Fruit fly (Drosophila melanogaster) whole organism, embryonic: ENCODE results near the gene CG3919.

Experiments
- BtbVII ChIP-seq: fragments of 200-800 bp; sonication (Bioruptor generic); optimal IDR thresholded peaks from 3 replicates; lab custom pipeline; 2017; ENCODE audit warnings: missing biosample characterization, mild to moderate bottlenecking, missing genetic modification characterization
- CG10147 ChIP-seq: fragments of 200-800 bp; sonication (Bioruptor generic); optimal IDR thresholded peaks from 2 replicates; lab custom pipeline; 2019; ENCODE audit warnings: missing biosample characterization, mild to moderate bottlenecking, missing genetic modification characterization, moderate library complexity
- CG10209 ChIP-seq: fragments of 200-800 bp; sonication (Bioruptor generic); optimal IDR thresholded peaks from 3 replicates; lab custom pipeline; 2017; ENCODE audit warnings: missing biosample characterization, mild to moderate bottlenecking, missing genetic modification characterization, missing genetic modification reagents
- CG11085 ChIP-seq: fragments of 200-800 bp; sonication (Bioruptor generic); IDR thresholded peaks from 2 replicates; pipeline ENCODE4 v1.3.6; 2022; ENCODE audit warnings: missing biosample characterization, missing genetic modification characterization
- CG12104 ChIP-seq: fragments of 200-800 bp; sonication (Bioruptor generic); optimal IDR thresholded peaks from 3 replicates; lab custom pipeline; 2016; ENCODE audit warnings: missing biosample characterization, missing genetic modification characterization
- CG12659 ChIP-seq: fragments of 200-800 bp; sonication (Bioruptor generic); optimal IDR thresholded peaks from 3 replicates; lab custom pipeline; 2017; ENCODE audit warnings: mild to moderate bottlenecking, missing biosample characterization, missing genetic modification reagents, missing genetic modification characterization
- CG13123 ChIP-seq: fragments of 200-800 bp; sonication (Bioruptor generic); optimal IDR thresholded peaks from 2 replicates; lab custom pipeline; 2016; ENCODE audit warnings: missing biosample characterization, missing genetic modification characterization
- CG14014 ChIP-seq: fragments of 200-800 bp; sonication (Bioruptor generic); IDR thresholded peaks from 2 replicates; pipeline ENCODE4 v1.3.6; 2022; ENCODE audit warnings: missing biosample characterization, missing genetic modification characterization
- CG14441 ChIP-seq: fragments of 200-800 bp; sonication (Bioruptor generic); IDR thresholded peaks from 2 replicates; pipeline ENCODE4 v1.3.6; 2022; ENCODE audit warnings: missing biosample characterization, missing genetic modification characterization
- CG14710 ChIP-seq: fragments of 200-800 bp; sonication (Bioruptor generic); optimal IDR thresholded peaks from 3 replicates; lab custom pipeline; 2019; ENCODE audit warnings: missing biosample characterization, mild to moderate bottlenecking, missing genetic modification characterization, moderate library complexity
- CG16815 ChIP-seq: fragments of 200-800 bp; sonication (Bioruptor generic); optimal IDR thresholded peaks from 3 replicates; lab custom pipeline; 2017; ENCODE audit warnings: missing biosample characterization, mild to moderate bottlenecking, missing genetic modification characterization
- CG30403 ChIP-seq: fragments of 200-800 bp; sonication (Bioruptor generic); optimal IDR thresholded peaks from 3 replicates; lab custom pipeline; 2016; ENCODE audit warnings: missing biosample characterization, missing genetic modification characterization
- CG31365 ChIP-seq: fragments of 200-800 bp; sonication (Bioruptor generic); optimal IDR thresholded peaks from 2 replicates; lab custom pipeline; 2018; ENCODE audit warnings: missing biosample characterization, mild to moderate bottlenecking, missing genetic modification characterization
- CG3281 ChIP-seq: fragments of 200-800 bp; sonication (Bioruptor generic); optimal IDR thresholded peaks from 3 replicates; lab custom pipeline; 2017; ENCODE audit warnings: missing biosample characterization, mild to moderate bottlenecking, missing genetic modification characterization
- CG33557 ChIP-seq: fragments of 200-800 bp; sonication (Bioruptor generic); optimal IDR thresholded peaks from 2 replicates; lab custom pipeline; 2019; ENCODE audit warnings: missing biosample characterization, mild to moderate bottlenecking, missing genetic modification characterization, moderate library complexity
- CG34376 ChIP-seq: fragments of 200-800 bp; sonication (Bioruptor generic); optimal IDR thresholded peaks from 2 replicates; lab custom pipeline; 2018; ENCODE audit warnings: missing biosample characterization, mild to moderate bottlenecking, missing genetic modification characterization
- CG34422 ChIP-seq: fragments of 200-800 bp; sonication (Bioruptor generic); IDR thresholded peaks from 3 replicates; pipeline ENCODE4 v1.3.6; 2022; ENCODE audit warnings: missing biosample characterization, missing genetic modification characterization
- CG3847 ChIP-seq: fragments of 200-800 bp; sonication (Bioruptor generic); IDR thresholded peaks from 2 replicates; pipeline ENCODE4 v1.3.6; 2022; ENCODE audit warnings: missing biosample characterization, missing genetic modification characterization
- CG5245 ChIP-seq: fragments of 200-800 bp; sonication (Bioruptor generic); optimal IDR thresholded peaks from 3 replicates; lab custom pipeline; 2016; ENCODE audit warnings: missing biosample characterization, missing genetic modification characterization
- CG7372 ChIP-seq: fragments of 200-800 bp; sonication (Bioruptor generic); IDR thresholded peaks from 2 replicates; pipeline ENCODE4 v1.3.6; 2022; ENCODE audit warnings: missing biosample characterization, missing genetic modification characterization
- CG7987 ChIP-seq: fragments of 200-800 bp; sonication (Bioruptor generic); optimal IDR thresholded peaks from 2 replicates; lab custom pipeline; 2018; ENCODE audit warnings: missing biosample characterization, mild to moderate bottlenecking, missing genetic modification characterization, moderate library complexity
- Dad ChIP-seq: fragments of 200-800 bp; sonication (Bioruptor generic); optimal IDR thresholded peaks from 3 replicates; lab custom pipeline; 2016; ENCODE audit warnings: missing biosample characterization, missing genetic modification characterization
- Dek ChIP-seq: fragments of 200-800 bp; sonication (Bioruptor generic); optimal IDR thresholded peaks from 3 replicates; lab custom pipeline; 2019; ENCODE audit warnings: missing biosample characterization, mild to moderate bottlenecking, missing genetic modification characterization, moderate library complexity
- Elba2 ChIP-seq: fragments of 200-800 bp; sonication (Bioruptor generic); optimal IDR thresholded peaks from 3 replicates; lab custom pipeline; 2016; ENCODE audit warnings: missing biosample characterization, missing genetic modification characterization
- H15 ChIP-seq: fragments of 200-800 bp; sonication (Bioruptor generic); IDR thresholded peaks from 3 replicates; pipeline ENCODE4 v1.3.6; 2022; ENCODE audit warnings: missing biosample characterization, missing genetic modification characterization
- H2.0 ChIP-seq: fragments of 200-800 bp; sonication (Bioruptor generic); IDR thresholded peaks from 2 replicates; pipeline ENCODE4 v1.3.6; 2022; ENCODE audit warnings: missing biosample characterization, missing genetic modification characterization
- Oli ChIP-seq: fragments of 200-800 bp; sonication (Bioruptor generic); optimal IDR thresholded peaks from 2 replicates; lab custom pipeline; 2018; ENCODE audit warnings: missing biosample characterization, mild to moderate bottlenecking, missing genetic modification characterization, moderate library complexity
- Rfx ChIP-seq: fragments of 200-800 bp; sonication (Bioruptor generic); IDR thresholded peaks from 2 replicates; pipeline ENCODE4 v1.3.6; 2022; ENCODE audit warnings: missing biosample characterization, missing genetic modification characterization
- Scr ChIP-seq: fragments of 200-800 bp; sonication (Bioruptor generic); IDR thresholded peaks from 2 replicates; pipeline ENCODE4 v1.3.6; 2022; ENCODE audit warnings: missing biosample characterization, missing genetic modification characterization; ENCODE audit not compliant: partially characterized antibody
- bsh ChIP-seq, 2 experiments: fragments of 200-800 bp; sonication (Bioruptor generic); optimal IDR thresholded peaks; 2 replicates each; lab custom pipeline; 2017 to 2018; ENCODE audit warnings: mild to moderate bottlenecking in 2 of 2, missing biosample characterization in 2 of 2, missing genetic modification characterization in 2 of 2, moderate library complexity in 1 of 2
- cad ChIP-seq: fragments of >200 bp; optimal IDR thresholded peaks from 2 replicates; lab custom pipeline; 2017; ENCODE audit warnings: missing biosample characterization, missing genetic modification characterization
- dati ChIP-seq: fragments of 200-800 bp; sonication (Bioruptor generic); IDR thresholded peaks from 2 replicates; pipeline ENCODE4 v1.3.6; 2022; ENCODE audit warnings: missing biosample characterization, missing genetic modification characterization
- dimm ChIP-seq: fragments of 200-800 bp; sonication (Bioruptor generic); IDR thresholded peaks from 2 replicates; pipeline ENCODE4 v1.3.6; 2022; ENCODE audit warnings: missing biosample characterization, missing genetic modification characterization
- dm ChIP-seq: fragments of 200-800 bp; sonication (Bioruptor generic); optimal IDR thresholded peaks from 3 replicates; lab custom pipeline; 2016; ENCODE audit warnings: missing biosample characterization, missing genetic modification characterization
- grn ChIP-seq: fragments of 200-800 bp; sonication (Bioruptor generic); optimal IDR thresholded peaks from 3 replicates; lab custom pipeline; 2017; ENCODE audit warnings: missing biosample characterization, missing genetic modification characterization
- gt ChIP-seq: fragments of 200-800 bp; sonication (Bioruptor generic); IDR thresholded peaks from 2 replicates; pipeline ENCODE4 v1.3.6; 2022; ENCODE audit warnings: missing biosample characterization, missing genetic modification characterization
- luna ChIP-seq: fragments of 200-800 bp; sonication (Bioruptor generic); optimal IDR thresholded peaks from 2 replicates; lab custom pipeline; 2016; ENCODE audit warnings: missing biosample characterization, missing genetic modification characterization
- p53 ChIP-seq: fragments of 200-800 bp; sonication (Bioruptor generic); optimal IDR thresholded peaks from 2 replicates; lab custom pipeline; 2016; ENCODE audit warnings: missing biosample characterization, missing genetic modification characterization
- pho ChIP-seq: fragments of 200-800 bp; sonication (Bioruptor generic); optimal IDR thresholded peaks from 2 replicates; lab custom pipeline; 2016; ENCODE audit warnings: missing biosample characterization, missing genetic modification characterization
- pros ChIP-seq: fragments of 200-800 bp; sonication (Bioruptor generic); optimal IDR thresholded peaks from 3 replicates; lab custom pipeline; 2019; ENCODE audit warnings: missing biosample characterization, mild to moderate bottlenecking, missing genetic modification characterization, moderate library complexity
- pum ChIP-seq: fragments of 200-800 bp; sonication (Bioruptor generic); optimal IDR thresholded peaks from 2 replicates; lab custom pipeline; 2016; ENCODE audit warnings: missing biosample characterization, missing genetic modification characterization
- pzg ChIP-seq: fragments of 200-800 bp; sonication (Bioruptor generic); optimal IDR thresholded peaks from 3 replicates; lab custom pipeline; 2018; ENCODE audit warnings: missing biosample characterization, mild to moderate bottlenecking, missing genetic modification characterization, moderate library complexity
- repo ChIP-seq: fragments of 200-800 bp; sonication (Bioruptor generic); optimal IDR thresholded peaks from 2 replicates; lab custom pipeline; 2016; ENCODE audit warnings: missing biosample characterization, missing genetic modification characterization
- scrt ChIP-seq: fragments of 200-800 bp; sonication (Bioruptor generic); optimal IDR thresholded peaks from 2 replicates; lab custom pipeline; 2018; ENCODE audit warnings: missing biosample characterization, mild to moderate bottlenecking, missing genetic modification characterization, moderate library complexity
- sens ChIP-seq: fragments of 200-800 bp; sonication (Bioruptor generic); peaks from one replicate; lab custom pipeline; 2016; ENCODE audit warnings: missing biosample characterization, missing genetic modification characterization
- sqz ChIP-seq: fragments of 200-800 bp; sonication (Bioruptor generic); optimal IDR thresholded peaks from 3 replicates; lab custom pipeline; 2018; ENCODE audit warnings: missing biosample characterization, mild to moderate bottlenecking, missing genetic modification characterization
- tin ChIP-seq: fragments of 200-800 bp; sonication (Bioruptor generic); optimal IDR thresholded peaks from 3 replicates; lab custom pipeline; 2016; ENCODE audit warnings: missing biosample characterization, missing genetic modification characterization
- tio ChIP-seq: fragments of 200-800 bp; sonication (Bioruptor generic); optimal IDR thresholded peaks from 2 replicates; lab custom pipeline; 2017; ENCODE audit warnings: missing biosample characterization, missing genetic modification characterization, inconsistent platforms
- twi ChIP-seq: fragments of 200-800 bp; optimal IDR thresholded peaks from 2 replicates; lab custom pipeline; 2019; ENCODE audit warnings: missing biosample characterization, mild to moderate bottlenecking, missing genetic modification characterization, moderate library complexity
- unc-4 ChIP-seq: fragments of 200-800 bp; sonication (Bioruptor generic); IDR thresholded peaks from 2 replicates; pipeline ENCODE4 v1.3.6; 2022; ENCODE audit warnings: missing biosample characterization, missing genetic modification characterization; ENCODE audit not compliant: partially characterized antibody
- zen2 ChIP-seq: fragments of 200-800 bp; sonication (Bioruptor generic); IDR thresholded peaks from 3 replicates; pipeline ENCODE4 v1.3.6; 2022; ENCODE audit warnings: missing biosample characterization, missing genetic modification characterization; ENCODE audit not compliant: partially characterized antibody
- zfh2 ChIP-seq: fragments of 200-800 bp; sonication (Bioruptor generic); optimal IDR thresholded peaks from 2 replicates; lab custom pipeline; 2016; ENCODE audit warnings: missing biosample characterization, missing genetic modification characterization

CG3919 gene

dm6 chr3L:14410892-14411291 lies 466 bp downstream of the CG3919 start:
- peak; percentile 51 to 66 for TF ChIP-seq bsh (GFP tag; optimal IDR thresholded peaks at IDR 0.05; lab: Kevin White, UChicago)
- TF ChIP-seq pzg (GFP tag; lab: Kevin White, UChicago), result no peak
- TF ChIP-seq unc-4, result no peak
- TF ChIP-seq cad (GFP tag; lab: Kevin White, UChicago), result no peak
- TF ChIP-seq p53 (GFP tag; lab: Kevin White, UChicago), result no peak
- no peak for TF ChIP-seq CG13123 (GFP tag; lab: Kevin White, UChicago)
- TF ChIP-seq CG5245, result no peak
- TF ChIP-seq CG30403 (GFP tag; lab: Kevin White, UChicago), result no peak
- TF ChIP-seq CG3847, result no peak
- TF ChIP-seq zfh2 (GFP tag; lab: Kevin White, UChicago), result no peak
- 0 out of 2 replicates have a peak, but pooled peaks have one; percentile 26 for TF ChIP-seq CG14441 (GFP tag; lab: Robert Waterston, UW)
- no peak for TF ChIP-seq dimm (GFP tag; lab: Robert Waterston, UW)
- TF ChIP-seq CG12104 (GFP tag; lab: Kevin White, UChicago), result no peak
- TF ChIP-seq CG14014 (GFP tag; lab: Robert Waterston, UW), result peak; percentile 59; the same call in 1 of the 2 replicates
- TF ChIP-seq CG33557 (GFP tag; lab: Kevin White, UChicago), result no peak
- TF ChIP-seq CG34422 (GFP tag; lab: Robert Waterston, UW), result no peak; the same call in 2 of the 3 replicates
- TF ChIP-seq Rfx, result peak; percentile 50
- TF ChIP-seq pros (GFP tag; lab: Kevin White, UChicago), result no peak
- no peak for TF ChIP-seq repo (GFP tag; lab: Kevin White, UChicago)
- TF ChIP-seq dati (GFP tag; lab: Robert Waterston, UW), result no peak
- no peak for TF ChIP-seq gt
- no peak for TF ChIP-seq Scr (GFP tag; lab: Robert Waterston, UW)
- no peak for TF ChIP-seq zen2
- no peak for TF ChIP-seq grn (GFP tag; lab: Kevin White, UChicago)
- no peak for TF ChIP-seq CG12659 (GFP tag; lab: Kevin White, UChicago)
- TF ChIP-seq twi (tag; lab: Kevin White, UChicago), result no peak
- TF ChIP-seq CG16815 (GFP tag; lab: Kevin White, UChicago), result no peak
- TF ChIP-seq BtbVII (GFP tag; lab: Kevin White, UChicago), result no peak
- TF ChIP-seq Dek, result no peak
- no peak for TF ChIP-seq CG7987
- no peak for TF ChIP-seq sqz (GFP tag; lab: Kevin White, UChicago)
- TF ChIP-seq CG14710 (tag; lab: Kevin White, UChicago), result peak; percentile 24
- TF ChIP-seq tin, result no peak
- TF ChIP-seq CG34376, result no peak
- no peak for TF ChIP-seq pum (GFP tag; lab: Kevin White, UChicago)
- TF ChIP-seq CG10147 (GFP tag; lab: Kevin White, UChicago), result no peak
- no peak for TF ChIP-seq CG31365 (tag; lab: Kevin White, UChicago)
- TF ChIP-seq CG10209 (GFP tag; lab: Kevin White, UChicago), result no peak
- no peak for TF ChIP-seq CG11085 (GFP tag; lab: Robert Waterston, UW)
- no peak for TF ChIP-seq sens (GFP tag; lab: Kevin White, UChicago)
- 0 out of 3 replicates have a peak, but pooled peaks have one; percentile 23 for TF ChIP-seq H15
- no peak for TF ChIP-seq CG7372 (GFP tag; lab: Robert Waterston, UW)
- 0 out of 2 replicates have a peak, but pooled peaks have one; percentile 17 for TF ChIP-seq H2.0 (GFP tag; lab: Robert Waterston, UW)
- TF ChIP-seq scrt (GFP tag; lab: Kevin White, UChicago), result no peak
- TF ChIP-seq Oli (tag; lab: Kevin White, UChicago), result peak; percentile 23
- TF ChIP-seq tio (GFP tag; lab: Kevin White, UChicago), result no peak
- no peak for TF ChIP-seq luna (GFP tag; lab: Kevin White, UChicago)
- no peak for TF ChIP-seq Elba2
- no peak for TF ChIP-seq pho (GFP tag; lab: Kevin White, UChicago)
- TF ChIP-seq CG3281 (GFP tag; lab: Kevin White, UChicago), result no peak
- TF ChIP-seq dm (GFP tag; lab: Kevin White, UChicago), result no peak
- no peak for TF ChIP-seq Dad (GFP tag; lab: Kevin White, UChicago)
